Fruit fly (Drosophila melanogaster): ENCODE data around the gene CG6766.
A peak's percentile ranks its signal among the peaks of the same experiment; 100 is the strongest.

DNA sequence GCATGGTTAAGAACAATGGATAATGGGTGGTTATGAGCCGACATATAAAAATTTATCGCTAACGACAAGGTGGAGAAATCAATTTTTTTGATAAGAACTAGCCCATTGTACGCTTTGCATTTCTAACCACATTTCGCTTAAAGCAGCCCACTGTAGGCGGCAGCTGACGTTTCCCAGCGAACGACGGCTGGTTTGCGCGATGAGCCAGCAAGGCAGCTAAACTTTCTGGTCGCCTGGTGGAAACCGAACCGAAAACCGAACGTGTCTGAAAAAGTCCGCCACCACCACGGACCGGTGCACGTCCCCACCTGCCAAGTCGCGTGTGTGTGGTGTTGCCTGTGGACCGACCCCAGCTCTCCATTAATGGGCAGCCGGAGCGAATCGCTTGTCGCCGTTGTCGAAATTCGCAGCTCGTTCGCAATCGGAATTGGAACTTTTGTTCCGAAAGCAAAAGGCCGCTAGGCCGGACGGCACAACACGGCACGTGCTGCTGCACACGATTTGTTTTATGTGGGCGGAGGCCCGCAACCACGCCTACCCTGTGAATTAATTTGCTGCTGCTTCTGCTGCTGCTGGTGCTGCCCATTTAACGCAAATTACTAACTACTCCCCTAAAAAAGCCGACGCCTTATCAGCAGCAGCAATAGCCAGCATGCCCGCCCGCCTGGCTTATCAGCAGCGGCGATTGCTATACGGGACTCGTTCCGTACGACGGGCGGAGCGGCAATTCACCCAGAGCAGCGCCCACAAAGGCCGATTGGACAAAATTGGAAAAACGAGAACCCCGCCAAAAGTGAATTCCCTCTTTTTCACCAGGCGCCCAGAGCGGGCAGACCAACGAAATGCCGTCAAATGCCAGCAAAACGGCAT lies 37.3 kb downstream of the CG6766 start:
- no peak for TF ChIP-seq CG4496 (GFP tag; IDR thresholded peaks at IDR 0.05)
- TF ChIP-seq Ets98B (GFP tag; IDR thresholded peaks at IDR 0.05): no peak
- no peak for TF ChIP-seq CG12605 (GFP tag; IDR thresholded peaks at IDR 0.05)
- TF ChIP-seq CG10348 (GFP tag; IDR thresholded peaks at IDR 0.05): no peak
- peak; percentile 32 for TF ChIP-seq Snoo (tag; optimal IDR thresholded peaks at IDR 0.05)
- TF ChIP-seq rn (GFP tag; IDR thresholded peaks at IDR 0.05): no peak
- peak; percentile 38 for TF ChIP-seq CG8159 (tag; optimal IDR thresholded peaks at IDR 0.05)
- no peak for TF ChIP-seq CG34367 (tag; optimal IDR thresholded peaks at IDR 0.05)
- peak; percentile 99 for TF ChIP-seq CG13204 (GFP tag; optimal IDR thresholded peaks at IDR 0.05)
- peak; percentile 27 for TF ChIP-seq CG17806 (tag; optimal IDR thresholded peaks at IDR 0.05)
- TF ChIP-seq CG15710 (tag; optimal IDR thresholded peaks at IDR 0.05): peak; percentile 32
- peak; percentile 77 for TF ChIP-seq EcR (GFP tag; optimal IDR thresholded peaks at IDR 0.05)
